Fruit fly (Drosophila melanogaster): ENCODE measurements around the gene CG43203.

CG43203 gene

DNA sequence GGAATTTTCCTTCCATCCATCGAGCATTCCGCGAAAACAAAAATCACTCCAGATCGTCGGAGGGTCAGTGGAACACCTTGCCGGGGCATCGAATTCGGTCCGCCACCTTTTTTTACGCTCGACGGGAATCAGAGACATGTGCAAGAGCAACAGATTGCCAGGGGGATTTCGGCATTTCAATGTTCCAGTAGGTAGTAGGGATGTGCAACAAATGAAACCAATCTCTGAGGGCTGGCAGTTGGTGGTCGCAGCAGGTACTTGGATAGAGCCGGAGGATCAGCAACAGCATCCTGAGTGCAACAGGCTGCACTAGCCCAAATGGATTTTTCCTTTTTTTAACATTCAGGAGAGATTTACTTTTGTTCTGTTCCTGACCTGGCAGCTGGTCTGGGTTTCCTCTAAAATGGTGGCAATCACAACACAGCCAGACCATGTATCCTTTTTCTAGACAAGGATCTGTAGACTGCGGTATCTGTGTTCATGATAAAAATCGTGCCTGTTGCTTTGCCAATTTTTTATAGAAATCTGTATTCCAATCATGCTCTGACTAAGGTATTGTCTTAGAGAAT lies 3.4 kb upstream of the CG43203 start:
- no peak for TF ChIP-seq CG7101 (tag; optimal IDR thresholded peaks at IDR 0.05)
- TF ChIP-seq Mnt (GFP tag; optimal IDR thresholded peaks at IDR 0.05), result no peak
- no peak for TF ChIP-seq CG11617 (GFP tag; optimal IDR thresholded peaks at IDR 0.05)
- no peak for TF ChIP-seq kay (GFP tag; ENCODE audit: borderline replicate concordance)
- TF ChIP-seq CG14711 (tag; optimal IDR thresholded peaks at IDR 0.05), result no peak
- no peak for TF ChIP-seq CG7045 (GFP tag; optimal IDR thresholded peaks at IDR 0.05)
- TF ChIP-seq ovo (GFP tag; optimal IDR thresholded peaks at IDR 0.05), result no peak
- no peak for TF ChIP-seq Crg-1 (GFP tag; optimal IDR thresholded peaks at IDR 0.05)
- TF ChIP-seq cnc (optimal IDR thresholded peaks at IDR 0.05), result no peak
- TF ChIP-seq cic (GFP tag; optimal IDR thresholded peaks at IDR 0.05), result no peak
- no peak for TF ChIP-seq CG1620 (GFP tag; optimal IDR thresholded peaks at IDR 0.05)
- no peak for TF ChIP-seq CG12768 (GFP tag; optimal IDR thresholded peaks at IDR 0.05)
- no peak for TF ChIP-seq Clk (GFP tag; optimal IDR thresholded peaks at IDR 0.05)
- TF ChIP-seq Hr96 (GFP tag; optimal IDR thresholded peaks at IDR 0.05), result no peak
- TF ChIP-seq toe (GFP tag; optimal IDR thresholded peaks at IDR 0.05), result no peak
- no peak for TF ChIP-seq CG5204 (GFP tag; optimal IDR thresholded peaks at IDR 0.05)
- TF ChIP-seq tj (GFP tag; optimal IDR thresholded peaks at IDR 0.05), result no peak
- TF ChIP-seq bab1 (GFP tag; optimal IDR thresholded peaks at IDR 0.05), result no peak

DNA sequence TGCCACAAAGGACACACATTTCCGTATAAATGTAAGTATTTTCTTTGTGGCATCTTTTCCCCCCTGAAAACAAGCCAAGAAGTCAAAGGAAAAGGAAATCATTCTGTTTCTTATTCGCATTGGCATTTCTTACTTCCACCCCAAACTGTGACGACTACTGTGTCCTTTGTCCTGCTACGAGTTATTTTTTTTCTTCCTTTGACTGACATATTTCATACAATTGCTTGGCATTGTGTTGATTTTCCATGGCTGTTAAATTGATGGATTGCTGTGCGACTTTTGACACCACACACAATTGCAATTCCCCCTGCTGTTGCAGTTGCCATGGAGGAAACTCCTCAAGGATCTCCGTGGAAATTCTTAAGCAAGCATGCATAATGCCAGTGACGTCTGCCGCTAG lies 1.7 kb upstream of the CG43203 start:
- TF ChIP-seq CG14711 (tag; optimal IDR thresholded peaks at IDR 0.05) (no peak), Crg-1 (GFP tag; optimal IDR thresholded peaks at IDR 0.05) (no peak), Clk (GFP tag; optimal IDR thresholded peaks at IDR 0.05) (no peak), CG7045 (GFP tag; optimal IDR thresholded peaks at IDR 0.05) (no peak), cnc (optimal IDR thresholded peaks at IDR 0.05) (no peak), Hr96 (GFP tag; optimal IDR thresholded peaks at IDR 0.05) (no peak), kay (GFP tag; ENCODE audit: borderline replicate concordance) (no peak), CG33017 (tag; optimal IDR thresholded peaks at IDR 0.05) (no peak), CG11617 (GFP tag; optimal IDR thresholded peaks at IDR 0.05) (no peak), bab1 (GFP tag; optimal IDR thresholded peaks at IDR 0.05) (no peak), CG1620 (GFP tag; optimal IDR thresholded peaks at IDR 0.05) (no peak), tj (GFP tag; optimal IDR thresholded peaks at IDR 0.05) (no peak), CG7101 (tag; optimal IDR thresholded peaks at IDR 0.05) (no peak), ovo (GFP tag; optimal IDR thresholded peaks at IDR 0.05) (no peak), CG12768 (GFP tag; optimal IDR thresholded peaks at IDR 0.05) (no peak), toe (GFP tag; optimal IDR thresholded peaks at IDR 0.05) (no peak)

DNA sequence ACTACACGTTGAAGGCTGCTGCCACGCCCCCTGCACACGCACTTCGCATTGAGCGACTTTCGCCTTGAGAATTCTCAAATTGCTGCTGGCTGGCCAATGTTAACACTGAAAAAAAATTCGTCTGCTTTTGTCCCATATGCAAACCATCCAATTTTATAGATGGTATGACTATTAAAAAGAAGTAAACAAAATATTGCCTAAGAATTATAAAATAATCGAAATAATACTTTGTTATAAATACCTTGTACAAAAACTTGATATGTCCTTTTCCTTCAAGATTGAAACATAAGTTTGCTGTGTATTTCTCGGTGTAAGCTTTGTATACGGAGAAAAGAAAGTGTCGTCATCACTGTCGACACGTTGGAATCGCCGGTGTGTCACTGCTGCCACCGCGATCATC lies 9.0 kb downstream of the CG43203 start:
- TF ChIP-seq CG1620 (GFP tag; optimal IDR thresholded peaks at IDR 0.05), result no peak
- TF ChIP-seq CG11617 (GFP tag; optimal IDR thresholded peaks at IDR 0.05), result no peak
- no peak for TF ChIP-seq kay (GFP tag; ENCODE audit: borderline replicate concordance)
- TF ChIP-seq ovo (GFP tag; optimal IDR thresholded peaks at IDR 0.05), result no peak
- TF ChIP-seq CG7045 (GFP tag; optimal IDR thresholded peaks at IDR 0.05), result no peak
- TF ChIP-seq CG33017 (tag; optimal IDR thresholded peaks at IDR 0.05), result no peak
- TF ChIP-seq cic (GFP tag; optimal IDR thresholded peaks at IDR 0.05), result no peak
- TF ChIP-seq Crg-1 (GFP tag; optimal IDR thresholded peaks at IDR 0.05), result no peak
- no peak for TF ChIP-seq Mnt (GFP tag; optimal IDR thresholded peaks at IDR 0.05)
- no peak for TF ChIP-seq pad (GFP tag; optimal IDR thresholded peaks at IDR 0.05)
- TF ChIP-seq CG5204 (GFP tag; optimal IDR thresholded peaks at IDR 0.05), result no peak
- TF ChIP-seq toe (GFP tag; optimal IDR thresholded peaks at IDR 0.05), result no peak
- TF ChIP-seq Hr96 (GFP tag; optimal IDR thresholded peaks at IDR 0.05), result no peak

DNA sequence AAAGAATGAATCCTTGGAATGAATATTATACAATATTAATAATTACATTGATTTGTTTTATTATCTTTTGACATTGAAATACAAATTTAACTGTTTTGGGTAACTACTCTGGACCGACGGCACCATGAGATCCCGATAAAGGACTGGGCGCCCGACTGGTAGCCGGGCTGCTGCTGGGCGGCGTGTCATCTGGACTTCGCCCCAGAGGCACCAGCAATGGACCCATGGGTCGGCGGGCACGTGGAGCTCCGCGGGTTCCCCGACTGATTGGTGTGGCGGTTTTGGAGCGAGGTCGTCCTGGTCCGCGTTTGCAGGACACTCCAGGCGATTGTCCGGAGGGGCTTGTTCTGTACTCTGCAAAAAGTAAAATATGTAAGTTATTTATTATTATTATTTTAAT lies 15.2 kb downstream of the CG43203 start:
- no peak for TF ChIP-seq CG7045 (GFP tag; optimal IDR thresholded peaks at IDR 0.05)
- no peak for TF ChIP-seq CG5204 (GFP tag; optimal IDR thresholded peaks at IDR 0.05)
- no peak for TF ChIP-seq pad (GFP tag; optimal IDR thresholded peaks at IDR 0.05)
- no peak for TF ChIP-seq toe (GFP tag; optimal IDR thresholded peaks at IDR 0.05)
- TF ChIP-seq cic (GFP tag; optimal IDR thresholded peaks at IDR 0.05), result no peak
- no peak for TF ChIP-seq tj (GFP tag; optimal IDR thresholded peaks at IDR 0.05)
- no peak for TF ChIP-seq Mnt (GFP tag; optimal IDR thresholded peaks at IDR 0.05)
- TF ChIP-seq kay (GFP tag; ENCODE audit: borderline replicate concordance), result no peak
- no peak for TF ChIP-seq cnc (optimal IDR thresholded peaks at IDR 0.05)

DNA sequence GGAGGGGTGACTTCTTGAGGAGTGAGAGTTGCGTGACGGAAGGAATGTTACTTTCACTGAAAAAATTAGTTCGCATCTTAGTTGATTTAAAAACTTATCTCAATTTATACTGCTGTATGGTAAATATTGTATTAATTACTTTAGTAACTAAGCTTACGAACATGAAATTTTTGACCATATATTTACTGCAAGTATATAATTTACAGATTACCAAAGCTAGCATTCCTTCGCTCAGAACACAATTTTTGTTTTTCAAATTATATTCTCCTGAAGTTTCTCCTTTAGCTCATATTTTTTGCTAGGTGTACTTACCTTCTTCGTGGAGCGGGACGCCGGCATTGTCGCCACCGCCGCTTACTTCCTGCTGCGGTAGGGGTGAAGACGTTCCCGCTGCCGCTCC lies 16.8 kb downstream of the CG43203 start:
- no peak for TF ChIP-seq pad (GFP tag; optimal IDR thresholded peaks at IDR 0.05)
- TF ChIP-seq CG14711 (tag; optimal IDR thresholded peaks at IDR 0.05), result no peak
- no peak for TF ChIP-seq Crg-1 (GFP tag; optimal IDR thresholded peaks at IDR 0.05)
- TF ChIP-seq cic (GFP tag; optimal IDR thresholded peaks at IDR 0.05), result no peak
- TF ChIP-seq CG7045 (GFP tag; optimal IDR thresholded peaks at IDR 0.05), result no peak
- no peak for TF ChIP-seq CG12768 (GFP tag; optimal IDR thresholded peaks at IDR 0.05)
- no peak for TF ChIP-seq cnc (optimal IDR thresholded peaks at IDR 0.05)
- TF ChIP-seq kay (GFP tag; ENCODE audit: borderline replicate concordance), result no peak
- no peak for TF ChIP-seq CG7101 (tag; optimal IDR thresholded peaks at IDR 0.05)
- no peak for TF ChIP-seq CG33017 (tag; optimal IDR thresholded peaks at IDR 0.05)
- no peak for TF ChIP-seq Mnt (GFP tag; optimal IDR thresholded peaks at IDR 0.05)
- TF ChIP-seq CG5204 (GFP tag; optimal IDR thresholded peaks at IDR 0.05), result no peak
- no peak for TF ChIP-seq toe (GFP tag; optimal IDR thresholded peaks at IDR 0.05)
- no peak for TF ChIP-seq Clk (GFP tag; optimal IDR thresholded peaks at IDR 0.05)
- TF ChIP-seq tj (GFP tag; optimal IDR thresholded peaks at IDR 0.05), result no peak
- no peak for TF ChIP-seq CG1620 (GFP tag; optimal IDR thresholded peaks at IDR 0.05)
- TF ChIP-seq bab1 (GFP tag; optimal IDR thresholded peaks at IDR 0.05), result no peak
- no peak for TF ChIP-seq ovo (GFP tag; optimal IDR thresholded peaks at IDR 0.05)

DNA sequence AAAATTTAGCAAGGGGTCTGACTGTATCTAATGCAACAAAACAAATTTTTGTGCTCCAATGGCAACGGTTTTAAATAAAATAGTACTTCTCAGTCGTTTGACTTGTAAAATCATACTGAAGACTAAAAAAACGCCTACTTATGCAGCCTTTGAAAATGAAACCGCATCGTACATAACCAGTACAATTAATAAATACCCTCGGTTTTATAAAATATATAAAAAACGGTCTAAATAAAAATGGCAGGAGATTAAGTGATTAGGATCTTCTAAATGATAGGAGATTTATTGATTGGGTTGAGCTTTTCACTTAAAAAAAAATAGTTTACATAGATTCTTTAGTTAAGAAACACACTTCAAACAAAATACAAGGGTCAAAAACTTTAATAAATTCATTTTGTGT lies 20.8 kb downstream of the CG43203 start, which contains the start of gene CG3581:
TSS of gene CG3581 (minus strand) at position 101 of the 400 bp plus-strand sequence.
- TF ChIP-seq CG7101 (tag; optimal IDR thresholded peaks at IDR 0.05) (no peak), Hr96 (GFP tag; optimal IDR thresholded peaks at IDR 0.05) (no peak), Clk (GFP tag; optimal IDR thresholded peaks at IDR 0.05) (no peak), CG14711 (tag; optimal IDR thresholded peaks at IDR 0.05) (no peak), Crg-1 (GFP tag; optimal IDR thresholded peaks at IDR 0.05) (no peak), ovo (GFP tag; optimal IDR thresholded peaks at IDR 0.05) (no peak), toe (GFP tag; optimal IDR thresholded peaks at IDR 0.05) (no peak), CG7045 (GFP tag; optimal IDR thresholded peaks at IDR 0.05) (no peak), kay (GFP tag; ENCODE audit: borderline replicate concordance) (no peak), CG33017 (tag; optimal IDR thresholded peaks at IDR 0.05) (no peak), CG12768 (GFP tag; optimal IDR thresholded peaks at IDR 0.05) (no peak), tj (GFP tag; optimal IDR thresholded peaks at IDR 0.05) (no peak), CG5204 (GFP tag; optimal IDR thresholded peaks at IDR 0.05) (no peak), CG1620 (GFP tag; optimal IDR thresholded peaks at IDR 0.05) (no peak), Mnt (GFP tag; optimal IDR thresholded peaks at IDR 0.05) (no peak), cnc (optimal IDR thresholded peaks at IDR 0.05) (no peak), pad (GFP tag; optimal IDR thresholded peaks at IDR 0.05) (no peak)

Measured in whole organism, adult.